Fruit fly (Drosophila melanogaster): ENCODE data around the gene CG3808.

- TF ChIP-seq CG7101 (tag; optimal IDR thresholded peaks at IDR 0.05): no peak
- no peak for TF ChIP-seq CG1620 (GFP tag; optimal IDR thresholded peaks at IDR 0.05)
- TF ChIP-seq bab1 (GFP tag; optimal IDR thresholded peaks at IDR 0.05): no peak
- TF ChIP-seq Crg-1 (GFP tag; optimal IDR thresholded peaks at IDR 0.05): no peak
- TF ChIP-seq kay (GFP tag; ENCODE audit: borderline replicate concordance): no peak
- TF ChIP-seq CG7045 (GFP tag; optimal IDR thresholded peaks at IDR 0.05): no peak
- no peak for TF ChIP-seq CG12768 (GFP tag; optimal IDR thresholded peaks at IDR 0.05)
- TF ChIP-seq CG14711 (tag; optimal IDR thresholded peaks at IDR 0.05): no peak
- no peak for TF ChIP-seq Clk (GFP tag; optimal IDR thresholded peaks at IDR 0.05)
- TF ChIP-seq CG5204 (GFP tag; optimal IDR thresholded peaks at IDR 0.05): no peak
Observed at dm6 chr3L:19037051-19037450, 36.6 kb upstream of the CG3808 start.
